Fruit fly (Drosophila melanogaster): Measurements from ENCODE around the gene CG6996.

Gene CG6996

dm6 chr3L:20185206-20185868 is 22.0 kb upstream of the CG6996 start (continued):
- TF ChIP-seq CG10366 (GFP tag; IDR thresholded peaks at IDR 0.05), result peak; percentile 21; the same call in 1 of the 2 replicates
- TF ChIP-seq CG9609 (GFP tag; optimal IDR thresholded peaks at IDR 0.05), result peak; percentile 50
- no peak for TF ChIP-seq CG1529 (GFP tag; optimal IDR thresholded peaks at IDR 0.05)
- no peak for TF ChIP-seq gt (GFP tag; IDR thresholded peaks at IDR 0.05)
- no peak for TF ChIP-seq gcm (GFP tag; optimal IDR thresholded peaks at IDR 0.05)
- TF ChIP-seq CG14050 (GFP tag; IDR thresholded peaks at IDR 0.05), result peak; percentile 32; the same call in 1 of the 3 replicates
- no peak for TF ChIP-seq Dp (GFP tag; optimal IDR thresholded peaks at IDR 0.05)
- peak; percentile 82 for TF ChIP-seq CG18599 (GFP tag; optimal IDR thresholded peaks at IDR 0.05)
- no peak for TF ChIP-seq MBD-R2 (GFP tag; IDR thresholded peaks at IDR 0.05)
- peak; percentile 20 for TF ChIP-seq CG17568 (GFP tag; optimal IDR thresholded peaks at IDR 0.05)
- TF ChIP-seq CG1602 (GFP tag; optimal IDR thresholded peaks at IDR 0.05), result peak; percentile 54
- TF ChIP-seq CG6654 (GFP tag; optimal IDR thresholded peaks at IDR 0.05), result no peak
- TF ChIP-seq CG1647 (GFP tag; optimal IDR thresholded peaks at IDR 0.05), result no peak
- peak; percentile 10 for TF ChIP-seq bab2 (GFP tag; optimal IDR thresholded peaks at IDR 0.05)
- TF ChIP-seq CG8089 (GFP tag; optimal IDR thresholded peaks at IDR 0.05), result no peak
- peak; percentile 31 for TF ChIP-seq CG2875 (GFP tag; optimal IDR thresholded peaks at IDR 0.05)
- no peak for TF ChIP-seq exex (tag; optimal IDR thresholded peaks at IDR 0.05)
- peak; percentile 8 for TF ChIP-seq maf-S (GFP tag; optimal IDR thresholded peaks at IDR 0.05)
- peak; percentile 22 for TF ChIP-seq CG15011 (GFP tag; optimal IDR thresholded peaks at IDR 0.05)
- peak; percentile 63 for TF ChIP-seq Dip3 (GFP tag; optimal IDR thresholded peaks at IDR 0.05)
- TF ChIP-seq ken (GFP tag; IDR thresholded peaks at IDR 0.05), result peak; percentile 56; the same call in 2 of the 3 replicates
- TF ChIP-seq cato (GFP tag; optimal IDR thresholded peaks at IDR 0.05; ENCODE audit: borderline replicate concordance), result peak; percentile 58
- no peak for TF ChIP-seq pum (GFP tag; optimal IDR thresholded peaks at IDR 0.05)
- TF ChIP-seq CHES-1-like (GFP tag; optimal IDR thresholded peaks at IDR 0.05), result peak; percentile 47
- no peak for TF ChIP-seq sd (tag; optimal IDR thresholded peaks at IDR 0.05)
- TF ChIP-seq CG18262 (tag; optimal IDR thresholded peaks at IDR 0.05), result peak; percentile 29
- TF ChIP-seq vvl (GFP tag; IDR thresholded peaks at IDR 0.05), result no peak
- TF ChIP-seq repo (GFP tag; optimal IDR thresholded peaks at IDR 0.05), result no peak
- TF ChIP-seq lov (optimal IDR thresholded peaks at IDR 0.05), result no peak
- TF ChIP-seq lov (GFP tag; IDR thresholded peaks at IDR 0.05), result no peak
- peak; percentile 56 for TF ChIP-seq CG13894 (tag; optimal IDR thresholded peaks at IDR 0.05)
- TF ChIP-seq chn (GFP tag; optimal IDR thresholded peaks at IDR 0.05), result peak; percentile 23
- no peak for TF ChIP-seq Abd-B (GFP tag; optimal IDR thresholded peaks at IDR 0.05)
- no peak for TF ChIP-seq zen2 (GFP tag; IDR thresholded peaks at IDR 0.05; ENCODE audit: partially characterized antibody)
- TF ChIP-seq pzg (GFP tag; optimal IDR thresholded peaks at IDR 0.05), result no peak
- TF ChIP-seq Adf1 (GFP tag; IDR thresholded peaks at IDR 0.05), result peak; percentile 46
- TF ChIP-seq usp (GFP tag; optimal IDR thresholded peaks at IDR 0.05), result no peak
- TF ChIP-seq zfh2 (GFP tag; optimal IDR thresholded peaks at IDR 0.05), result peak; percentile 49
- TF ChIP-seq D19A (tag; optimal IDR thresholded peaks at IDR 0.05), result no peak
- TF ChIP-seq fd3F (GFP tag; optimal IDR thresholded peaks at IDR 0.05), result peak; percentile 37
- no peak for TF ChIP-seq CG11398 (GFP tag; optimal IDR thresholded peaks at IDR 0.05)
- TF ChIP-seq zfh1 (GFP tag; IDR thresholded peaks at IDR 0.05), result no peak
- TF ChIP-seq salm (tag; optimal IDR thresholded peaks at IDR 0.05), result no peak
- peak; percentile 18 for TF ChIP-seq Atf-2 (GFP tag; optimal IDR thresholded peaks at IDR 0.05)
- TF ChIP-seq Chrac-16 (GFP tag; optimal IDR thresholded peaks at IDR 0.05), result peak; percentile 61
- no peak for TF ChIP-seq Drgx (GFP tag; IDR thresholded peaks at IDR 0.05)
- TF ChIP-seq TFAM (GFP tag; optimal IDR thresholded peaks at IDR 0.05), result no peak
- no peak for TF ChIP-seq Sry-δ (GFP tag; optimal IDR thresholded peaks at IDR 0.05)
- no peak for TF ChIP-seq CG14667 (GFP tag; IDR thresholded peaks at IDR 0.05)
- no peak for TF ChIP-seq Doc3 (GFP tag; IDR thresholded peaks at IDR 0.05; ENCODE audit: partially characterized antibody)
- TF ChIP-seq CG32767 (GFP tag; IDR thresholded peaks at IDR 0.05), result no peak

Measured in whole organism, embryonic.